Worm (Caenorhabditis elegans) whole organism, L2 larva: Measurements from ENCODE around the gene vps-52.

Experiments used
- C34F6.9 ChIP-seq: fragments of 150-350 bp; optimal IDR thresholded peaks from 2 replicates; lab custom pipeline; 2014; ENCODE audit warnings: missing biosample characterization, missing genetic modification characterization
- ZK546.5 ChIP-seq: sonication (generic microtip); optimal IDR thresholded peaks from 2 replicates; lab custom pipeline; 2017; ENCODE audit warnings: missing biosample characterization, missing genetic modification characterization
- aly-2 ChIP-seq: fragments of 150-350 bp; optimal IDR thresholded peaks from 2 replicates; lab custom pipeline; 2014; ENCODE audit warnings: missing biosample characterization, missing genetic modification characterization
- ama-1 ChIP-seq: fragments of 150-350 bp; optimal IDR thresholded peaks from 2 replicates; lab custom pipeline; 2018; ENCODE audit warnings: inconsistent platforms
- ceh-16 ChIP-seq: fragments of 150-350 bp; optimal IDR thresholded peaks from 2 replicates; lab custom pipeline; 2014; ENCODE audit warnings: missing biosample characterization, missing genetic modification characterization
- ceh-82 ChIP-seq: fragments of 150-350 bp; optimal IDR thresholded peaks from 2 replicates; lab custom pipeline; 2014; ENCODE audit warnings: missing biosample characterization, missing genetic modification characterization
- crh-2 ChIP-seq: sonication (generic microtip); optimal IDR thresholded peaks from 2 replicates; lab custom pipeline; 2017; ENCODE audit warnings: missing biosample characterization, missing genetic modification characterization
- dmd-4 ChIP-seq: sonication (generic microtip); optimal IDR thresholded peaks from 2 replicates; lab custom pipeline; 2017; ENCODE audit warnings: missing biosample characterization, missing genetic modification characterization
- egl-27 ChIP-seq: sonication (generic microtip); optimal IDR thresholded peaks from 3 replicates; lab custom pipeline; 2017; ENCODE audit warnings: missing biosample characterization, missing genetic modification reagents, missing genetic modification characterization
- elt-1 ChIP-seq: fragments of 150-350 bp; optimal IDR thresholded peaks from 2 replicates; lab custom pipeline; 2014; ENCODE audit warnings: missing biosample characterization, missing genetic modification characterization
- elt-3 ChIP-seq: sonication (generic microtip); optimal IDR thresholded peaks from 2 replicates; lab custom pipeline; 2017; ENCODE audit warnings: missing biosample characterization, missing genetic modification characterization
- fos-1 ChIP-seq: fragments of 150-350 bp; optimal IDR thresholded peaks from 2 replicates; lab custom pipeline; 2014; ENCODE audit warnings: missing biosample characterization, missing genetic modification characterization
- gmeb-1 ChIP-seq: fragments of 150-350 bp; optimal IDR thresholded peaks from 2 replicates; lab custom pipeline; 2014; ENCODE audit warnings: missing biosample characterization, missing genetic modification characterization
- lin-13 ChIP-seq: fragments of 150-350 bp; optimal IDR thresholded peaks from 2 replicates; lab custom pipeline; 2014; ENCODE audit warnings: missing biosample characterization, missing genetic modification reagents, missing genetic modification characterization
- lsy-2 ChIP-seq, 2 experiments: fragments of 150-350 bp in 1 of 2; sonication (generic microtip) in 1 of 2; optimal IDR thresholded peaks; 2 replicates each; lab custom pipeline; 2014 to 2017; ENCODE audit warnings: missing biosample characterization in 2 of 2, missing genetic modification characterization in 2 of 2
- mab-5 ChIP-seq: fragments of 150-350 bp; optimal IDR thresholded peaks from 2 replicates; lab custom pipeline; 2014; ENCODE audit warnings: missing biosample characterization, missing genetic modification characterization
- mbf-1 ChIP-seq: sonication (generic microtip); optimal IDR thresholded peaks from 2 replicates; lab custom pipeline; 2017; ENCODE audit warnings: missing biosample characterization, missing genetic modification characterization
- mdl-1 ChIP-seq, 2 experiments: fragments of 150-350 bp in 1 of 2; sonication (generic microtip) in 1 of 2; optimal IDR thresholded peaks; 2 replicates each; lab custom pipeline; 2017; ENCODE audit warnings: missing biosample characterization in 2 of 2, missing genetic modification characterization in 2 of 2
- nhr-10 ChIP-seq: sonication (generic microtip); optimal IDR thresholded peaks from 2 replicates; lab custom pipeline; 2017; ENCODE audit warnings: missing biosample characterization, missing genetic modification characterization
- nhr-11 ChIP-seq: fragments of 150-350 bp; optimal IDR thresholded peaks from 2 replicates; lab custom pipeline; 2014; ENCODE audit warnings: missing biosample characterization, missing genetic modification characterization
- nhr-12 ChIP-seq: fragments of 150-350 bp; optimal IDR thresholded peaks from 2 replicates; lab custom pipeline; 2014; ENCODE audit warnings: missing biosample characterization, missing genetic modification characterization
- nhr-129 ChIP-seq: fragments of 150-350 bp; optimal IDR thresholded peaks from 2 replicates; lab custom pipeline; 2014; ENCODE audit warnings: missing biosample characterization, missing genetic modification characterization
- nhr-21 ChIP-seq: fragments of 150-350 bp; optimal IDR thresholded peaks from 2 replicates; lab custom pipeline; 2014; ENCODE audit warnings: missing biosample characterization, missing genetic modification characterization
- nhr-23 ChIP-seq: fragments of 150-350 bp; optimal IDR thresholded peaks from 2 replicates; lab custom pipeline; 2014; ENCODE audit warnings: missing biosample characterization, missing genetic modification reagents, missing genetic modification characterization
- nhr-237 ChIP-seq: fragments of 150-350 bp; optimal IDR thresholded peaks from 2 replicates; lab custom pipeline; 2014; ENCODE audit warnings: missing biosample characterization, missing genetic modification characterization
- nhr-25 ChIP-seq: fragments of 150-350 bp; sonication (generic microtip); optimal IDR thresholded peaks from 3 replicates; lab custom pipeline; 2014; ENCODE audit warnings: missing biosample characterization, missing genetic modification characterization
- nhr-6 ChIP-seq: fragments of 150-350 bp; optimal IDR thresholded peaks from 2 replicates; lab custom pipeline; 2014; ENCODE audit warnings: missing biosample characterization, missing genetic modification characterization
- peb-1 ChIP-seq: fragments of 150-350 bp; optimal IDR thresholded peaks from 2 replicates; lab custom pipeline; 2014; ENCODE audit warnings: missing biosample characterization, missing genetic modification characterization
- sem-4 ChIP-seq: fragments of 150-350 bp; optimal IDR thresholded peaks from 2 replicates; lab custom pipeline; 2014; ENCODE audit warnings: missing biosample characterization, missing genetic modification reagents, missing genetic modification characterization
- skn-1 ChIP-seq: sonication (generic microtip); optimal IDR thresholded peaks from 2 replicates; lab custom pipeline; 2017; ENCODE audit warnings: missing biosample characterization, missing genetic modification characterization
- sma-3 ChIP-seq: sonication (generic microtip); optimal IDR thresholded peaks from 2 replicates; lab custom pipeline; 2016; ENCODE audit warnings: missing genetic modification reagents, missing genetic modification characterization, missing compliant biosample characterization
- sma-9 ChIP-seq, 2 experiments: fragments of 150-350 bp in 1 of 2; sonication (generic microtip) in 1 of 2; optimal IDR thresholded peaks; 2 replicates each; lab custom pipeline; 2014 to 2016; ENCODE audit warnings: missing genetic modification characterization in 2 of 2, mild to moderate bottlenecking in 1 of 2, missing biosample characterization in 1 of 2, missing compliant biosample characterization in 1 of 2, missing genetic modification reagents in 1 of 2, moderate library complexity in 1 of 2
- snpc-4 ChIP-seq: fragments of 150-350 bp; optimal IDR thresholded peaks from 2 replicates; lab custom pipeline; 2014; ENCODE audit warnings: missing biosample characterization, missing genetic modification characterization
- unc-39 ChIP-seq: fragments of 150-350 bp; optimal IDR thresholded peaks from 2 replicates; lab custom pipeline; 2014; ENCODE audit warnings: missing biosample characterization, missing genetic modification characterization
- zag-1 ChIP-seq: fragments of 150-350 bp; optimal IDR thresholded peaks from 2 replicates; lab custom pipeline; 2014; ENCODE audit warnings: missing biosample characterization, missing genetic modification characterization
- ztf-1 ChIP-seq: fragments of 200-800 bp; sonication (Bioruptor generic); conservative IDR thresholded peaks from 2 replicates; pipeline ENCODE4 v1.3.6; 2022; ENCODE audit warnings: missing genetic modification characterization, missing compliant biosample characterization
- ztf-4 ChIP-seq: fragments of 150-350 bp; optimal IDR thresholded peaks from 2 replicates; lab custom pipeline; 2014; ENCODE audit warnings: missing biosample characterization, missing genetic modification characterization

vps-52 gene

DNA sequence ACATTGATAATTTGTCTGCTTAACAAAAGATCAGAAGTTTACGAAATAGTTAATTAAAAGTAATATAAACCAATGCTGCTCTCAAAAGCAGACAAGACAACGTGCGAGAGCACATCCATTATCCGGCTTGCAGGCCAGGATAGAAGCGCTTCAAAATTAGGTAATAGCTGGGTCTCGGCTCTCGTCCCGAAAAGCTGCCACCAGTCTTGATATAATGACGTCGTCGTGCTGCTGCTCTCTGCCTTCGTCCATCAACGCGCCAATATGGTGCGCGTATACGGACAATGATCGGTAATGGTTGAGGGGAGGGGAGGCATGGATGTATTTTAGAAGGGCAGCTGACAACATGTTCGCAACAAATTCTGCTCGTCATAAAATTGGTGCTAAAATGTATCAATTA lies 30.7 kb upstream of the vps-52 start:
- TF ChIP-seq mab-5 (tag; lab: Kevin White, UChicago): no peak
- no peak for TF ChIP-seq nhr-129 (tag; lab: Kevin White, UChicago)

DNA sequence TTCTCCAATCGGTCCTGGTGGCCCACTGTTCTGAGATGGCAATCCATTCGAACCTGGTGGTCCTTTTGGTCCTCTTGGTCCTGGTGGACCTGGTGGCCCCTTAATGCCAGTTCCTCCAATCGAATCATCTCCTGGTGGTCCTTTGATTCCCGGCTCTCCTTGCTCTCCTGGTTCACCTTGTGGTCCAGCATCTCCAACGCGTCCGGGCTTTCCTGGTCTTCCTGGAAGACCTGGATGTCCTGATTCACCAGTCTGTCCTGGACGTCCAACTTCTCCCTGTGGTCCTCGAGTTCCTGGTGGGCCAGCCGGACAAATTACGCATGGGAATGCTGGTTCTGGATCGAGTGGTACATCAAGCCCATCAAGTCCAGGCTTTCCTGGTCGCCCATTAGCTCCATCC lies 28.3 kb upstream of the vps-52 start:
- no peak for TF ChIP-seq fos-1
- TF ChIP-seq nhr-25 (tag; lab: Kevin White, UChicago): no peak
- no peak for TF ChIP-seq nhr-23 (tag; lab: Kevin White, UChicago)
- TF ChIP-seq nhr-21 (tag; lab: Kevin White, UChicago): no peak
- TF ChIP-seq nhr-6 (tag; lab: Kevin White, UChicago): no peak
- no peak for TF ChIP-seq lsy-2 (tag; optimal IDR thresholded peaks at IDR 0.05; lab: Kevin White, UChicago)
- TF ChIP-seq peb-1 (tag; lab: Kevin White, UChicago): no peak
- TF ChIP-seq ztf-4 (tag; lab: Kevin White, UChicago): no peak
- no peak for TF ChIP-seq ama-1
- TF ChIP-seq ceh-16 (tag; lab: Kevin White, UChicago): no peak
- TF ChIP-seq elt-1 (tag; lab: Kevin White, UChicago): no peak
- TF ChIP-seq elt-3 (tag; lab: Kevin White, UChicago): no peak

DNA sequence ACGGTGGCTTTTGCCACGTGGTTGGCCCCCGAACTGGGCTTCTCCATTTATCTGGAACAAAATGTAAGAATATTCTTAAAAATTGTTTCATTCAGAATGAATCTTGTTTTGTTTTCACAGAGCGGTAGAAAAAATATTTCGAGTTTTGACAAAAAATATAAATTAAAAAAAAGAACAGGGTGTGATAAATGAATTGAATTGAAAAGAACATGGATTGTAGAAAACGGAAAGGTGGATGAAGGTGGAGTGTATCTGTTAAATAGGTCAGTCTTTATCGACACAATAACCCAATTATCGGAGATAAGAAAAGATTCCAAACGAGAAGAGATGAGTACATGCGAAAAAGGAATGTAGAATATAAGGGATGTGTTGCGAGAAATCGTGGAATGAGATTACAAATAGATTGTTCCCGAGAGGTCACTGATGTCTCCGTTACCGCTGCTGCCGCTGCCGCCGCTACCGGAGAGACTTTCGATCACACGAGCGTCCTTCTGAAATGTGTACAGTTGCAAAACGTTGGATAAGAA lies 27.3 kb upstream of the vps-52 start, which contains the start of gene dpy-7:
TSS of gene dpy-7 (minus strand) at position 51 of the 527 bp plus-strand sequence.
- TF ChIP-seq elt-1 (tag; lab: Kevin White, UChicago) (peak; percentile 65), dmd-4 (tag; lab: Kevin White, UChicago) (no peak), sem-4 (tag; lab: Kevin White, UChicago) (no peak), nhr-21 (tag; lab: Kevin White, UChicago) (peak; percentile 35), sma-9 (GFP tag; optimal IDR thresholded peaks at IDR 0.05; lab: Kevin White, UChicago) (peak; percentile 4), sma-9 (tag; optimal IDR thresholded peaks at IDR 0.05; lab: Kevin White, UChicago) (no peak), unc-39 (tag; lab: Kevin White, UChicago) (no peak), nhr-6 (tag; lab: Kevin White, UChicago) (no peak), mbf-1 (tag; lab: Kevin White, UChicago) (no peak), nhr-10 (tag; lab: Kevin White, UChicago) (no peak), egl-27 (no peak), ztf-4 (tag; lab: Kevin White, UChicago) (no peak), nhr-25 (tag; lab: Kevin White, UChicago) (no peak)

DNA sequence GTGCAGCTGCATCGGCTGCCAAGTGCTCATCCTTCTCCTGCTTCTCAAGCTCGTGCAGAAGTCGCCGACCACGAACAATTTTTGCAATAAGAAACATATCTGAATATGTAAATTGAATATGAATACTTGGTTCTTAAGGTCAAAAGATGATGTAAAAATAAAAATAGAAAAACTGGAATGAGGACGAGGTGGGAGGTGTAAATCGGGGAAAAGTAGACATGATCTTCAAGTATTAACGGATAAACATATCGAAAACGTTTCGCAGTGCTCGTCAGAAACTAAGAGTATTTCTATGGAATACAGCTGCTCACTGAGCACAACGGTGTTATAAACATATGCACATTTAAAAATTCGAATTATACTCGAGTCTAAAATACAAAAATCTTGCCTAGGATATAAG lies 25.1 kb upstream of the vps-52 start, which contains the start of gene glb-16:
TSS of gene glb-16 (minus strand) at position 101 of the 400 bp plus-strand sequence.
- TF ChIP-seq mbf-1 (tag; lab: Kevin White, UChicago): no peak
- no peak for TF ChIP-seq ceh-82 (tag; lab: Kevin White, UChicago)
- TF ChIP-seq gmeb-1: no peak
- TF ChIP-seq mab-5 (tag; lab: Kevin White, UChicago): no peak
- no peak for TF ChIP-seq nhr-21 (tag; lab: Kevin White, UChicago)
- TF ChIP-seq crh-2 (tag; lab: Kevin White, UChicago): no peak
- no peak for TF ChIP-seq nhr-6 (tag; lab: Kevin White, UChicago)
- no peak for TF ChIP-seq nhr-11
- no peak for TF ChIP-seq ama-1
- TF ChIP-seq nhr-129 (tag; lab: Kevin White, UChicago): no peak
- no peak for TF ChIP-seq ztf-1 (GFP tag; lab: Robert Waterston, UW)
- no peak for TF ChIP-seq nhr-10 (tag; lab: Kevin White, UChicago)
- no peak for TF ChIP-seq ZK546.5 (tag; lab: Kevin White, UChicago)
- no peak for TF ChIP-seq dmd-4 (tag; lab: Kevin White, UChicago)
- TF ChIP-seq fos-1: no peak
- TF ChIP-seq aly-2 (tag; lab: Kevin White, UChicago): no peak
- no peak for TF ChIP-seq nhr-237 (tag; lab: Kevin White, UChicago)
- TF ChIP-seq zag-1 (tag; lab: Kevin White, UChicago): no peak
- no peak for TF ChIP-seq nhr-12 (tag; lab: Kevin White, UChicago)
- TF ChIP-seq sma-3 (GFP tag; lab: Kevin White, UChicago): no peak

DNA sequence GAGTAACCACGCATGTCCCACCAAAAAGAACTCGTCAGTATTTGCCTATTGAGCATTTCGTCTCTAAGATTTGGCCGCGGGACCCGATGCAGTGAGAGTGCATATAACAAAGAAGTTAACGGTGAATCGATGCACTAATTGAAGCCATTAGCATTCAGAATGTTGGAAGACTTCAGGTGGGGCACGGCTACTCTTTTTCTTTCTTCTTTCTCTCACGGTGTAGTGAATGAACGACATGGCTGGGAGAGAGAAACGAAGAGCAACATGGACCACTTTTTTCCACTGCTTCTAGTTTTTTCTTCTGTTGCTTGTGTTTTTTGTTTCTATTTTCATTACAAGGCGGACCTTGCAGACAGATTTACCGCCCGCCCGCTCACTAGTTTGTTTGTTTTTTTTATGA lies 24.0 kb upstream of the vps-52 start:
- TF ChIP-seq unc-39 (tag; lab: Kevin White, UChicago): no peak
- TF ChIP-seq ztf-4 (tag; lab: Kevin White, UChicago): no peak
- no peak for TF ChIP-seq aly-2 (tag; lab: Kevin White, UChicago)
- TF ChIP-seq fos-1: no peak
- TF ChIP-seq mdl-1 (tag; optimal IDR thresholded peaks at IDR 0.05; lab: Kevin White, UChicago): no peak
- no peak for TF ChIP-seq peb-1 (tag; lab: Kevin White, UChicago)
- no peak for TF ChIP-seq egl-27
- no peak for TF ChIP-seq snpc-4 (tag; lab: Kevin White, UChicago)
- TF ChIP-seq sem-4 (tag; lab: Kevin White, UChicago): no peak
- TF ChIP-seq ceh-82 (tag; lab: Kevin White, UChicago): no peak
- no peak for TF ChIP-seq zag-1 (tag; lab: Kevin White, UChicago)
- TF ChIP-seq nhr-21 (tag; lab: Kevin White, UChicago): no peak
- no peak for TF ChIP-seq lin-13 (GFP tag; lab: Kevin White, UChicago)
- TF ChIP-seq C34F6.9 (tag; lab: Kevin White, UChicago): no peak
- no peak for TF ChIP-seq skn-1 (tag; lab: Kevin White, UChicago)
